Worm (Caenorhabditis elegans) whole organism, mixed stage, embryonic: ENCODE results near the gene ZK402.5.

Source experiments
- M03D4.4 ChIP-seq: sonication (generic microtip); optimal IDR thresholded peaks from 2 replicates; lab custom pipeline; 2017; ENCODE audit warnings: mild to moderate bottlenecking, missing genetic modification characterization, missing compliant biosample characterization
- blmp-1 ChIP-seq: fragments of 150-350 bp; optimal IDR thresholded peaks from 2 replicates; lab custom pipeline; 2014; ENCODE audit warnings: missing biosample characterization, missing genetic modification characterization
- ceh-39 ChIP-seq: fragments of 150-350 bp; optimal IDR thresholded peaks from 2 replicates; lab custom pipeline; 2014; ENCODE audit warnings: missing biosample characterization, missing genetic modification characterization
- ces-1 ChIP-seq: fragments of 150-350 bp; optimal IDR thresholded peaks from 2 replicates; lab custom pipeline; 2014; ENCODE audit warnings: missing biosample characterization, missing genetic modification reagents, missing genetic modification characterization
- cnd-1 ChIP-seq: fragments of 200-800 bp; sonication (Bioruptor generic); optimal IDR thresholded peaks from 2 replicates; lab custom pipeline; 2018; ENCODE audit warnings: mild to moderate bottlenecking, missing genetic modification characterization, missing compliant biosample characterization
- drap-1 ChIP-seq: fragments of 200-800 bp; sonication (Bioruptor generic); optimal IDR thresholded peaks from 3 replicates; lab custom pipeline; 2018; ENCODE audit warnings: mild to moderate bottlenecking, missing genetic modification characterization, missing compliant biosample characterization
- elt-1 ChIP-seq: sonication (generic microtip); optimal IDR thresholded peaks from 2 replicates; lab custom pipeline; 2017; ENCODE audit warnings: missing genetic modification characterization, mild to moderate bottlenecking, missing compliant biosample characterization, antibody characterized with exemption, moderate library complexity, borderline replicate concordance; ENCODE audit not compliant: insufficient read depth
- elt-3 ChIP-seq: fragments of 150-350 bp; optimal IDR thresholded peaks from 2 replicates; lab custom pipeline; 2014; ENCODE audit warnings: missing biosample characterization, missing genetic modification characterization
- flh-1 ChIP-seq: fragments of 200-800 bp; sonication (Bioruptor generic); optimal IDR thresholded peaks from 2 replicates; lab custom pipeline; 2018; ENCODE audit warnings: mild to moderate bottlenecking, missing genetic modification characterization, moderate library complexity, missing compliant biosample characterization
- ham-2 ChIP-seq: fragments of 200-800 bp; sonication (Bioruptor generic); optimal IDR thresholded peaks from 2 replicates; lab custom pipeline; 2018; ENCODE audit warnings: mild to moderate bottlenecking, missing genetic modification characterization, missing compliant biosample characterization
- hlh-1 ChIP-seq: fragments of 150-350 bp; optimal IDR thresholded peaks from 2 replicates; lab custom pipeline; 2014; ENCODE audit warnings: missing biosample characterization, missing genetic modification reagents, missing genetic modification characterization
- lin-32 ChIP-seq: fragments of 200-800 bp; sonication (Bioruptor generic); optimal IDR thresholded peaks from 2 replicates; lab custom pipeline; 2018; ENCODE audit warnings: mild to moderate bottlenecking, missing genetic modification characterization, missing compliant biosample characterization
- lsy-2 ChIP-seq: fragments of 150-350 bp; optimal IDR thresholded peaks from 2 replicates; lab custom pipeline; 2014; ENCODE audit warnings: missing biosample characterization, missing genetic modification characterization
- mab-5 ChIP-seq: fragments of 150-350 bp; optimal IDR thresholded peaks from 2 replicates; lab custom pipeline; 2014; ENCODE audit warnings: missing biosample characterization, missing genetic modification characterization
- mep-1 ChIP-seq: fragments of 150-350 bp; optimal IDR thresholded peaks from 2 replicates; lab custom pipeline; 2017; ENCODE audit warnings: missing biosample characterization, missing genetic modification reagents, missing genetic modification characterization, inconsistent platforms
- mls-2 ChIP-seq: sonication (generic microtip); optimal IDR thresholded peaks from 2 replicates; lab custom pipeline; 2016; ENCODE audit warnings: mild to moderate bottlenecking, missing genetic modification characterization, moderate library complexity, missing compliant biosample characterization
- nhr-2 ChIP-seq: fragments of 150-350 bp; optimal IDR thresholded peaks from 2 replicates; lab custom pipeline; 2014; ENCODE audit warnings: missing biosample characterization, missing genetic modification characterization
- nhr-237 ChIP-seq: fragments of 150-350 bp; optimal IDR thresholded peaks from 2 replicates; lab custom pipeline; 2014; ENCODE audit warnings: missing biosample characterization, missing genetic modification characterization
- nhr-28 ChIP-seq: fragments of 150-350 bp; optimal IDR thresholded peaks from 2 replicates; lab custom pipeline; 2014; ENCODE audit warnings: missing biosample characterization, missing genetic modification characterization
- nhr-76 ChIP-seq: sonication (generic microtip); optimal IDR thresholded peaks from 2 replicates; lab custom pipeline; 2017; ENCODE audit warnings: missing biosample characterization, missing genetic modification characterization
- sem-2 ChIP-seq: fragments of 200-800 bp; sonication (Bioruptor generic); optimal IDR thresholded peaks from 2 replicates; lab custom pipeline; 2018; ENCODE audit warnings: mild to moderate bottlenecking, missing genetic modification characterization, missing compliant biosample characterization
- snpc-4 ChIP-seq: fragments of 150-350 bp; optimal IDR thresholded peaks from 2 replicates; lab custom pipeline; 2014; ENCODE audit warnings: missing biosample characterization, missing genetic modification characterization
- sptf-1 ChIP-seq: sonication (generic microtip); optimal IDR thresholded peaks from 2 replicates; lab custom pipeline; 2017; ENCODE audit warnings: mild to moderate bottlenecking, missing genetic modification characterization, moderate library complexity, missing compliant biosample characterization
- tbx-8 ChIP-seq: fragments of 200-800 bp; sonication (Bioruptor generic); optimal IDR thresholded peaks from 2 replicates; lab custom pipeline; 2018; ENCODE audit warnings: mild to moderate bottlenecking, missing genetic modification characterization, moderate library complexity, missing compliant biosample characterization
- unc-120 ChIP-seq: sonication (generic microtip); optimal IDR thresholded peaks from 2 replicates; lab custom pipeline; 2017; ENCODE audit warnings: missing genetic modification characterization, missing compliant biosample characterization; ENCODE audit not compliant: poor library complexity, severe bottlenecking
- unc-39 ChIP-seq: fragments of 150-350 bp; optimal IDR thresholded peaks from 2 replicates; lab custom pipeline; 2014; ENCODE audit warnings: missing biosample characterization, missing genetic modification characterization
- unc-62 ChIP-seq: fragments of 150-350 bp; optimal IDR thresholded peaks from 2 replicates; lab custom pipeline; 2014; ENCODE audit warnings: missing biosample characterization, missing genetic modification reagents, missing genetic modification characterization
- ztf-11 ChIP-seq: fragments of 150-350 bp; optimal IDR thresholded peaks from 2 replicates; lab custom pipeline; 2014; ENCODE audit warnings: missing biosample characterization, missing genetic modification characterization

Gene ZK402.5

DNA sequence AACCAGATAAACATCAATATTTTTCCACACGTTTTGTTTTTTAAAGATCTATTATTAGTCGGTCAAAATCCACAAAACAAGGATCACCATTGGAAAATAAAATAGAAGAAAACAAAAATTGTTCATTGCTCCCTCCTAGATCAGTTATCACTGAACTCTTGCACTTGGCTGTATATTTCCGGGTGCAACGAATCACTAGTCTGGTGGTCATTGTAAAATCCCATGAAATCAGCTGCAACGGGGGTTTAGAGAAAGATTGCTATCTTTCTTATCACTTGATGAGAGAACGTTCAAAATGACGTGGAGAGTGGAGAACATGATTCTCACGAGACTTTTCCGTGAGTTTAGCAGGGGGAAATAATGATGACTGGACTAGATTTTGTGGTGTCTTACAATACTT, 5.4 kb downstream of the ZK402.5 start:
- TF ChIP-seq nhr-2 (no peak), cnd-1 (tag; lab: Kevin White, UChicago) (no peak), ztf-11 (tag; lab: Kevin White, UChicago) (no peak), drap-1 (GFP tag; lab: Kevin White, UChicago) (no peak)

DNA sequence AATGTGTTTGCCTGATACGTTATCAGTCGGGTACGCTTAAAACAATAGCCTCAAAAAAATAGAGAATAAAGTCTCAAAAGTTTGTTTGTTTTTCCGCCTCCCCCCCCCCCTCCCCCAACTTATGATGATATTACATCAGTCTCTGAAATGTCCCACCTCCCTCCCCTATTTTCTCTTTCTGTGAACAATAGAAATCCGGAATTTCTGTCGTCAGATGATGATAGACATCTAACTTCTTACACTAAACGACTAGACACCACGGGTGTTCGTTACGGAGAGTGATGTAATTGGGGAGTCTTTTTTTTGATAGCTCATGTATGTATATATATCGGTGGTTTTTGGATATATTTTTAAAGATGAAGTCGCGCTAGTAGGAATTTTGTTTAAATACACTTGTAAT, 6.7 kb downstream of the ZK402.5 start:
- TF ChIP-seq cnd-1 (tag; lab: Kevin White, UChicago) (no peak), nhr-28 (no peak), unc-120 (tag; lab: Kevin White, UChicago) (no peak), blmp-1 (tag; lab: Kevin White, UChicago) (no peak), M03D4.4 (no peak), elt-3 (tag; lab: Kevin White, UChicago) (no peak)

DNA sequence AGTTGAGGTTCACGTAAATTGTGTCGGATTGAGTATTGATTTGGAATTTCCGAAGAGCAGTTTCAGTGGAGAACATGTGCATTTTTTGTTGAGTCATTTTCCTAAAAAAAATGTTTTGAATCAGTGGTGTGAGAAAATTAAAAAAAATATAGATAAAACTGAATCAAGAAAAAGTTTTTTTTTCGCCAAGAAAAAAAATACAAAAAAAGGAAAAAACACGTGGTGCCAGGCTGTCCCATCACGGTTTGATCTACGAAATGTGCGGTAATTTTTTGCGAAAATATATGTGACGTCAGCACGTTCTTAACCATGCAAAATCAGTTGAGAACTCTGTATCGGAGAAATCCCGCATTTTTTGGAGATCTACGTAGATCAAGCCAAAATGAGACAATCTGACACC, 7.3 kb downstream of the ZK402.5 start, which contains the start of gene F56C3.9:
TSS of gene F56C3.9 (minus strand) at position 101 of the 400 bp plus-strand sequence.
- TF ChIP-seq ceh-39 (tag; lab: Kevin White, UChicago): no peak
- no peak for TF ChIP-seq nhr-76 (tag; lab: Kevin White, UChicago)
- TF ChIP-seq ces-1: no peak
- no peak for TF ChIP-seq tbx-8
- no peak for TF ChIP-seq nhr-2
- TF ChIP-seq flh-1: no peak
- TF ChIP-seq unc-39: no peak
- TF ChIP-seq mab-5 (tag; lab: Kevin White, UChicago): no peak
- TF ChIP-seq ham-2 (GFP tag; lab: Kevin White, UChicago): no peak
- no peak for TF ChIP-seq nhr-237
- no peak for TF ChIP-seq ztf-11 (tag; lab: Kevin White, UChicago)
- TF ChIP-seq snpc-4 (tag; lab: Kevin White, UChicago): no peak
- no peak for TF ChIP-seq sem-2 (GFP tag; lab: Kevin White, UChicago)
- TF ChIP-seq drap-1 (GFP tag; lab: Kevin White, UChicago): no peak
- no peak for TF ChIP-seq hlh-1 (tag; lab: Kevin White, UChicago)
- TF ChIP-seq lin-32 (GFP tag; lab: Kevin White, UChicago): no peak
- no peak for TF ChIP-seq blmp-1 (tag; lab: Kevin White, UChicago)
- TF ChIP-seq, all 35 proteins: peak for 0

DNA sequence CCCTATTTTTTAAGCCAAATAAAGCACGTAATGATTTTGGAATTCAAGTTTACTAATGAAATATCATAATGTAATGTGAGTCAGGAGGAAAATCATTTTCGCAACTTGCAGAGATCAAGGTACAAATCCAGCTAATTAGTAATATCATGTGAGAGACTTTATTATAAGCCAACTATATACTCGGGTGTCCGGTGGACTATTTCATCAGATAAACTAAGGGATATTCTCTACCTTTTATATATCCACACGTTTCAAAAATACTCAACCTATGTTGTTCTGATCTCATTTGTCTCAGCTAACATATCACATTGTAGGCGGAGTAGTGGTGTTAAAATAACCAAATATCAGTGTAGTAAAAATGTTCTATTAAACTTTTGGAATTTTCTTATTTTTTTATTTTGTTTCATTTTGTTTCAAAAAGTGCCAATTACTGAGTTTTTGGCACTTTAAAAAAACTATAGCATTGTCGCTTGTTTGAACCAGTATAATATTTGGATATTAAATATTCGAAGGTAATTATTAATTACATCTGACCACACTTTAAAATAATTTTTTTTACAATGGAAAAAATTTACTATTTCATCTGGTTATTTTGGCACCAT, 11.7 kb downstream of the ZK402.5 start:
- TF ChIP-seq nhr-2 (no peak), ces-1 (peak; percentile 62), elt-3 (tag; lab: Kevin White, UChicago) (peak; percentile 74), nhr-237 (peak; percentile 89)
- TF ChIP-seq, all 35 proteins: peak for 3

DNA sequence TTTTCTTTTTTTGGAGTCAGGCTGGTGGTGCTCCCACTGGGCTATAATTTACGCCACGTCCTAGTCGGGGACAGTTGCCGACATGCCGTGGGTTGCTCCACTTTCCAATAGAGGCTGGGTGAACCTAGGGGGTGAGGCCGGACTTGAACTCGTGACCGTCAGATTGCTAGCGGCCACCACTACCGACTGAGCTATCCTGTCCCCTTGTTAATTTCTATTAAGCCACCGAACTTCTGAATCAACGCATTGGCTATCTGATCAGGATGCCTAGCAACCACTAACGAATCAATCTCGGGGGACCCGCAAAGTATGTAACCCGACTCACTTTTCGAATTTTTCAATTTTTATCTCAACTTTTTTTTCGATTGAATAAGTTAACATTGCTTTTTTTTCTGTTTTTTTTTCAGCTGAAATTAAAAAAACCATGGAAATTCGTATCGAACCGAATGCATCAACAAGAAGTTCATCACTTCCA, 14.2 kb downstream of the ZK402.5 start, which contains the start of gene F56C3.1:
TSS of gene F56C3.1 (plus strand) at position 425 of the 475 bp plus-strand sequence.
- TF ChIP-seq sem-2 (GFP tag; lab: Kevin White, UChicago) (no peak), ces-1 (no peak), elt-3 (tag; lab: Kevin White, UChicago) (no peak), ham-2 (GFP tag; lab: Kevin White, UChicago) (no peak), unc-62 (no peak), elt-1 (no peak), lsy-2 (tag; lab: Kevin White, UChicago) (no peak), hlh-1 (tag; lab: Kevin White, UChicago) (no peak), ztf-11 (tag; lab: Kevin White, UChicago) (no peak), snpc-4 (tag; lab: Kevin White, UChicago) (no peak)

DNA sequence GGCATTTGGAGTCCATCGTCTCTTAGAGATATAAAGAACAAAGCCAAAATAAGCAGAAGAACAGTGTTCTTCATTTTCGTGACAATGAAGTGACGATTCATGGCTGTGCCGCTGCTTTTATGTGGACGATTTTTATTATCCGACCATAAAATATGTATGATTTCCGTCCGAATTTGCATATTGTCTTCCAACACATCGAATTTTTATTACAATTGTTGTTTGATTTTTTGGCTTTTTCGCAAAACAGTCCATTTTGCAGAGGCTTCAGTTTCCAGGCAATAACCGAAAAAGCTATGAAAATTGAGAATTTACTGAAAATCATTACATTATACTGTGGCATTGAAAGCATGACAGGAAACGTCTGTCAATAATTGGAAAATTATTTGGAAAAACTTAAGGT, 16.6 kb downstream of the ZK402.5 start, which contains the start of gene F56C3.8:
TSS of gene F56C3.8 (minus strand) at position 101 of the 400 bp plus-strand sequence.
- no peak for TF ChIP-seq tbx-8
- TF ChIP-seq mep-1 (tag; lab: Kevin White, UChicago): no peak
- no peak for TF ChIP-seq ceh-39 (tag; lab: Kevin White, UChicago)
- no peak for TF ChIP-seq unc-62
- TF ChIP-seq elt-1: no peak
- TF ChIP-seq sptf-1 (tag; lab: Kevin White, UChicago): no peak
- TF ChIP-seq nhr-237: no peak
- no peak for TF ChIP-seq hlh-1 (tag; lab: Kevin White, UChicago)
- TF ChIP-seq mls-2 (tag; lab: Kevin White, UChicago): no peak
- no peak for TF ChIP-seq nhr-76 (tag; lab: Kevin White, UChicago)
- TF ChIP-seq ham-2 (GFP tag; lab: Kevin White, UChicago): no peak
- TF ChIP-seq drap-1 (GFP tag; lab: Kevin White, UChicago): no peak
- TF ChIP-seq unc-39: no peak
- no peak for TF ChIP-seq nhr-28
